Worm (Caenorhabditis elegans) whole organism, L4/young adult: ENCODE results near the gene T12D8.5.

Source experiments
- W03F9.2 ChIP-seq: fragments of 150-350 bp; optimal IDR thresholded peaks from 2 replicates; lab custom pipeline; 2014; ENCODE audit warnings: missing biosample characterization, missing genetic modification characterization
- him-1 ChIP-seq: sonication (generic microtip); optimal IDR thresholded peaks from 2 replicates; lab custom pipeline; 2016; ENCODE audit warnings: missing genotype, missing genetic modification reagents, missing genetic modification characterization, missing compliant biosample characterization

DNA sequence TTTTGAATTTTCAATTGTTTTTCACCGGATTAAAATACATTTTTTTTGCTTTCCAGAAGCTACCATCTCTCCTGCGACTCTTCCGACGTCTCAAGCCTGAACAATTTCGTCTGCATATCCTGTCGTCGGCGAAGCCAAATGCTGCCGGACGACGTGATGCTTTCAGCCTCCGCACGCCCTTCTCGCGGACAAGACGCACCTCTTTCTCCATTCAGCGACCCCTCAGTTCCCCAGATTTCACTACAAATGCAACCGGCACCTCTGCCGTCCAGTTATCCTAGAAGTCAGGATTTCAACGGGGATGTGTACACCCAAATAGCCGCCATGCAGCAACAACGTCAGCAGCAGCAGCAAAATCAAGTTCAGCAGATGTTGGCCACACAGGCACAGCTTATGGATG, 17.7 kb upstream of the T12D8.5 start:
- TF ChIP-seq W03F9.2 (tag; lab: Kevin White, UChicago) = no peak
- TF ChIP-seq him-1 (tag; lab: Kevin White, UChicago) = no peak
